Fruit fly (Drosophila melanogaster) S2 (cell line): ENCODE data around the gene Acp76A.

Experiments
- CG8478 ChIP-seq: fragments of >200 bp; optimal IDR thresholded peaks from 2 replicates; lab custom pipeline; 2018
- CTCF ChIP-seq, 2 experiments: fragments of >200 bp; optimal IDR thresholded peaks; 2 replicates each; lab custom pipeline; 2018

- TF ChIP-seq CG8478 (lab: Kevin White, UChicago) (no peak), CTCF (optimal IDR thresholded peaks at IDR 0.05; lab: Kevin White, UChicago) (no peak)
These were observed 19.5 kb upstream of the Acp76A start for dm6 chr3L:19071173-19071844.
